Worm (Caenorhabditis elegans): ENCODE results near the gene nhr-118.

nhr-118 gene

DNA sequence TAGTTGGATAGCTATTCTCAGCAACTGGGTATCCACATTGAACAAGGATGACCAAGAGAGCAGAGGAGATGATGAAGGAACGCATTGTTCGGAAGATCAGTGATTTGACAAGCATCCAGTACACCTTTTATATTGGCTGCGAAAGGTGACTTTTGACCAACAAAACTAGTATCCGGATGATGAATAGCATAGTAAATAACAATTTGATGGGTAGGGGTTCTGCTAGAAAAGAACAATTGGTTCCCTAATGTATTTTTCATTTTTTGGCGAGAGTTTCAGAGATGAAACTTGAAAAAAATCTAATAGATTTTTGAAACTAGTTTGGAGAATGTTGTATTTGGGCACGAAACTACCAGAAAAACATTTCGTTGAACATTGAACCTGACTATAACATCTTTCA, 20.6 kb downstream of the nhr-118 start, which contains the start of gene Y47D7A.11:
Y47D7A.11 (minus strand) TSS at position 101 of the 400 bp plus-strand sequence.
- TF ChIP-seq mls-2 (tag; optimal IDR thresholded peaks at IDR 0.05) = no peak
- TF ChIP-seq nhr-76 (tag; optimal IDR thresholded peaks at IDR 0.05) = no peak
- TF ChIP-seq ztf-11 (tag; optimal IDR thresholded peaks at IDR 0.05) = no peak
- TF ChIP-seq sem-2 (GFP tag; optimal IDR thresholded peaks at IDR 0.05) = no peak
- TF ChIP-seq elt-1 (tag; optimal IDR thresholded peaks at IDR 0.05; ENCODE audit: borderline replicate concordance, insufficient read depth) = no peak
- TF ChIP-seq pha-4 (tag; optimal IDR thresholded peaks at IDR 0.05) = no peak
- no peak for TF ChIP-seq ham-2 (GFP tag; optimal IDR thresholded peaks at IDR 0.05)
- no peak for TF ChIP-seq lin-13 (tag; optimal IDR thresholded peaks at IDR 0.05)
- no peak for TF ChIP-seq drap-1 (GFP tag; optimal IDR thresholded peaks at IDR 0.05)
- no peak for TF ChIP-seq cnd-1 (tag; optimal IDR thresholded peaks at IDR 0.05)
- TF ChIP-seq blmp-1 (tag; optimal IDR thresholded peaks at IDR 0.05) = no peak
- no peak for TF ChIP-seq bed-3 (GFP tag; optimal IDR thresholded peaks at IDR 0.05)
- no peak for TF ChIP-seq ceh-39 (tag; optimal IDR thresholded peaks at IDR 0.05)
- TF ChIP-seq nhr-28 (tag; optimal IDR thresholded peaks at IDR 0.05) = no peak
- no peak for TF ChIP-seq mab-5 (tag; optimal IDR thresholded peaks at IDR 0.05)
- TF ChIP-seq flh-1 (GFP tag; optimal IDR thresholded peaks at IDR 0.05) = no peak
- no peak for TF ChIP-seq ces-1 (GFP tag; optimal IDR thresholded peaks at IDR 0.05)

ce11 chrV:4429576-4429975, 22.0 kb downstream of the nhr-118 start, which contains the start of gene Y47D7A.12:
Y47D7A.12 (minus strand) TSS chrV:4429676.
- TF ChIP-seq lsy-2 (tag; optimal IDR thresholded peaks at IDR 0.05) = no peak
- TF ChIP-seq lin-13 (tag; optimal IDR thresholded peaks at IDR 0.05) = no peak
- TF ChIP-seq hlh-1 (tag; optimal IDR thresholded peaks at IDR 0.05) = no peak
- no peak for TF ChIP-seq nhr-2 (tag; optimal IDR thresholded peaks at IDR 0.05)
- no peak for TF ChIP-seq unc-62 (GFP tag; optimal IDR thresholded peaks at IDR 0.05)
- no peak for TF ChIP-seq ham-2 (GFP tag; optimal IDR thresholded peaks at IDR 0.05)
- TF ChIP-seq M03D4.4 (tag; optimal IDR thresholded peaks at IDR 0.05) = no peak
- TF ChIP-seq nhr-76 (tag; optimal IDR thresholded peaks at IDR 0.05) = no peak
- TF ChIP-seq nhr-12 (tag; optimal IDR thresholded peaks at IDR 0.05) = no peak
- TF ChIP-seq tbx-8 (GFP tag; optimal IDR thresholded peaks at IDR 0.05) = no peak
- TF ChIP-seq ceh-83 (GFP tag; optimal IDR thresholded peaks at IDR 0.05) = no peak
- no peak for TF ChIP-seq pha-4 (tag; optimal IDR thresholded peaks at IDR 0.05)

ce11 chrV:4432783-4433237, 25.2 kb downstream of the nhr-118 start, which contains the start of gene Y47D7A.15:
Y47D7A.15 (minus strand) TSS chrV:4433187.
- TF ChIP-seq sem-2 (GFP tag; optimal IDR thresholded peaks at IDR 0.05) (no peak), elt-1 (tag; optimal IDR thresholded peaks at IDR 0.05; ENCODE audit: borderline replicate concordance, insufficient read depth) (no peak), mab-5 (tag; optimal IDR thresholded peaks at IDR 0.05) (no peak), snpc-4 (tag; optimal IDR thresholded peaks at IDR 0.05) (no peak), unc-62 (GFP tag; optimal IDR thresholded peaks at IDR 0.05) (no peak), lin-13 (tag; optimal IDR thresholded peaks at IDR 0.05) (no peak), nhr-237 (tag; optimal IDR thresholded peaks at IDR 0.05) (no peak)

ce11 chrV:4435411-4435981, 27.9 kb downstream of the nhr-118 start, which contains the start of gene Y47D7A.13:
Y47D7A.13 (minus strand) TSS chrV:4435927.
- TF ChIP-seq bed-3 (GFP tag; optimal IDR thresholded peaks at IDR 0.05) (no peak), ham-2 (GFP tag; optimal IDR thresholded peaks at IDR 0.05) (no peak), sem-2 (GFP tag; optimal IDR thresholded peaks at IDR 0.05) (peak; percentile 8)

ce11 chrV:4437215-4437614, 29.6 kb downstream of the nhr-118 start:
- peak; percentile 0 for TF ChIP-seq zip-8 (tag; optimal IDR thresholded peaks at IDR 0.05)
- no peak for TF ChIP-seq lin-32 (GFP tag; optimal IDR thresholded peaks at IDR 0.05)

- TF ChIP-seq bed-3 (GFP tag; optimal IDR thresholded peaks at IDR 0.05) = no peak
- no peak for TF ChIP-seq nhr-237 (tag; optimal IDR thresholded peaks at IDR 0.05)
- TF ChIP-seq mls-2 (tag; optimal IDR thresholded peaks at IDR 0.05) = no peak
- TF ChIP-seq M03D4.4 (tag; optimal IDR thresholded peaks at IDR 0.05) = no peak
- TF ChIP-seq nhr-2 (tag; optimal IDR thresholded peaks at IDR 0.05) = no peak
- no peak for TF ChIP-seq elt-1 (tag; optimal IDR thresholded peaks at IDR 0.05; ENCODE audit: borderline replicate concordance, insufficient read depth)
- TF ChIP-seq flh-1 (GFP tag; optimal IDR thresholded peaks at IDR 0.05) = no peak
- TF ChIP-seq drap-1 (GFP tag; optimal IDR thresholded peaks at IDR 0.05) = no peak
- no peak for TF ChIP-seq ces-1 (GFP tag; optimal IDR thresholded peaks at IDR 0.05)
- TF ChIP-seq tbx-8 (GFP tag; optimal IDR thresholded peaks at IDR 0.05) = no peak
- TF ChIP-seq elt-3 (tag; optimal IDR thresholded peaks at IDR 0.05) = no peak
- TF ChIP-seq hlh-1 (tag; optimal IDR thresholded peaks at IDR 0.05) = no peak
- no peak for TF ChIP-seq zip-8 (tag; optimal IDR thresholded peaks at IDR 0.05)
- no peak for TF ChIP-seq ham-2 (GFP tag; optimal IDR thresholded peaks at IDR 0.05)
- no peak for TF ChIP-seq ceh-39 (tag; optimal IDR thresholded peaks at IDR 0.05)
- TF ChIP-seq nhr-12 (tag; optimal IDR thresholded peaks at IDR 0.05) = no peak
- TF ChIP-seq mep-1 (tag; optimal IDR thresholded peaks at IDR 0.05) = no peak
- no peak for TF ChIP-seq nhr-76 (tag; optimal IDR thresholded peaks at IDR 0.05)
Measured at ce11 chrV:4442749-4443381, 35.2 kb downstream of the nhr-118 start, which contains the start of gene rft-1. rft-1 (minus strand) TSS chrV:4443223.

Measured in whole organism, mixed stage, embryonic.